Worm (Caenorhabditis elegans): ENCODE results near the gene ZC155.2.

ce11 chrIII:5260394-5260793 is 41.6 kb downstream of the ZC155.2 start, which contains the start of gene gop-3:
- no peak for TF ChIP-seq him-1 (tag; optimal IDR thresholded peaks at IDR 0.05)
- no peak for TF ChIP-seq W03F9.2 (tag; optimal IDR thresholded peaks at IDR 0.05)

Measured in whole organism, L4/young adult.